Fruit fly (Drosophila melanogaster) S2 (cell line): Measurements from ENCODE around the gene CG31244.

Source experiments
- CG8478 ChIP-seq: fragments of >200 bp; optimal IDR thresholded peaks from 2 replicates; lab custom pipeline; 2018
- CTCF ChIP-seq, 2 experiments: fragments of >200 bp; optimal IDR thresholded peaks; 2 replicates each; lab custom pipeline; 2018

DNA sequence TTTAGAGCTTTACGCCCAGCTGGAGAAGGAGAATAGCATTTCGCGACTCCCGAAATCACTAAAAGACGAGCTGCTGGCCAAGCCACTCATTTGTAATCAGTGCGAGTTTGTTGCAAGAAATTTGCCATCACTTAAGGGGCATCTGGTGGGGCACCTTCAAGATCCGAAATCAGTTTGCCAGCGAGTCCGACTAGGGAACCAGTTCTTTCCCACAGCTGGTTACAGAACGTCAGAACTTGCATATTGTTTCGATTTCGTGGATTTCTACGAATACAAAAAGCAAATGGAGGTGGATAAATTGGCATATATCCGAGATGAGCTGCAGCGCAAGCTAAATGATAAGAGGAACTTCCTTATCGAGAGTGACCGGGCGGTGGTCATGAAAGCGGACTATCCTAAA is 5.9 kb upstream of the CG31244 start:
- no peak for TF ChIP-seq CG8478 (lab: Kevin White, UChicago)
- TF ChIP-seq CTCF (optimal IDR thresholded peaks at IDR 0.05; lab: Kevin White, UChicago) = no peak
